Fruit fly (Drosophila melanogaster): Measurements from ENCODE around the gene Coq8.

Coq8 gene

dm6 chrX:12923258-12923901 lies 22.5 kb upstream of the Coq8 start (continued):
- TF ChIP-seq CG13424 (tag; optimal IDR thresholded peaks at IDR 0.05): peak; percentile 3
- no peak for TF ChIP-seq Fer1 (GFP tag; optimal IDR thresholded peaks at IDR 0.05)
- peak; percentile 36 for TF ChIP-seq ATbp (GFP tag; optimal IDR thresholded peaks at IDR 0.05)
- no peak for TF ChIP-seq fu2 (GFP tag; optimal IDR thresholded peaks at IDR 0.05)
- no peak for TF ChIP-seq CG6765 (GFP tag; optimal IDR thresholded peaks at IDR 0.05)
- no peak for TF ChIP-seq CG6175 (GFP tag; IDR thresholded peaks at IDR 0.05)
- TF ChIP-seq croc (GFP tag; conservative IDR thresholded peaks at IDR 0.05): peak; percentile 21; the same call in 1 of the 3 replicates
- no peak for TF ChIP-seq Oaz (GFP tag; IDR thresholded peaks at IDR 0.05)

- TF ChIP-seq MBD-R2 (GFP tag; IDR thresholded peaks at IDR 0.05) (0 out of 2 replicates have a peak, but pooled peaks have one; percentile 14), ewg (GFP tag; optimal IDR thresholded peaks at IDR 0.05) (peak; percentile 71), onecut (GFP tag; IDR thresholded peaks at IDR 0.05) (peak; percentile 86), CG3281 (GFP tag; optimal IDR thresholded peaks at IDR 0.05) (no peak), crol (GFP tag; IDR thresholded peaks at IDR 0.05) (peak; percentile 47; the same call in 1 of the 2 replicates)
These were observed 21.4 kb upstream of the Coq8 start for dm6 chrX:12922338-12922737.

- TF ChIP-seq CG17612 (GFP tag; IDR thresholded peaks at IDR 0.05) (peak; percentile 61; the same call in 1 of the 2 replicates), CG8290 (GFP tag; optimal IDR thresholded peaks at IDR 0.05) (no peak), CG8290 (tag; optimal IDR thresholded peaks at IDR 0.05) (peak in 1 of 2 experiments; percentile 91), ewg (GFP tag; optimal IDR thresholded peaks at IDR 0.05) (no peak), CG3407 (GFP tag; optimal IDR thresholded peaks at IDR 0.05) (no peak), vnd (GFP tag; IDR thresholded peaks at IDR 0.05; ENCODE audit: partially characterized antibody) (no peak), MTF-1 (GFP tag; optimal IDR thresholded peaks at IDR 0.05; ENCODE audit: borderline replicate concordance) (no peak)
These were observed 18.7 kb upstream of the Coq8 start for dm6 chrX:12919594-12919993.

dm6 chrX:12917177-12917576 lies 16.3 kb upstream of the Coq8 start, which contains the start of gene fne:
Gene fne (plus strand): TSS chrX:12917477.
- TF ChIP-seq lov (optimal IDR thresholded peaks at IDR 0.05) (no peak), lov (GFP tag; IDR thresholded peaks at IDR 0.05) (no peak), CG16779 (GFP tag; IDR thresholded peaks at IDR 0.05) (peak; percentile 12; the same call in 1 of the 2 replicates), Adf1 (GFP tag; IDR thresholded peaks at IDR 0.05) (peak; percentile 54; the same call in 1 of the 2 replicates), cg (GFP tag; optimal IDR thresholded peaks at IDR 0.05) (no peak)

dm6 chrX:12913729-12914128 lies 12.8 kb upstream of the Coq8 start:
- no peak for TF ChIP-seq CG4707 (GFP tag; optimal IDR thresholded peaks at IDR 0.05)
- TF ChIP-seq tgo (GFP tag; IDR thresholded peaks at IDR 0.05): no peak
- no peak for TF ChIP-seq Nf-YB (GFP tag; optimal IDR thresholded peaks at IDR 0.05)
- TF ChIP-seq unpg (GFP tag; optimal IDR thresholded peaks at IDR 0.05): peak; percentile 6
- peak; percentile 17 for TF ChIP-seq CG15696 (tag; optimal IDR thresholded peaks at IDR 0.05)
- TF ChIP-seq CG17328 (GFP tag; IDR thresholded peaks at IDR 0.05): 0 out of 2 replicates have a peak, but pooled peaks have one; percentile 20
- TF ChIP-seq CG17829 (tag; optimal IDR thresholded peaks at IDR 0.05): peak; percentile 3
- TF ChIP-seq CG11504 (tag; optimal IDR thresholded peaks at IDR 0.05): peak; percentile 33
- TF ChIP-seq dmrt11E (tag; optimal IDR thresholded peaks at IDR 0.05): peak; percentile 37
- no peak for TF ChIP-seq CG11560 (tag; IDR thresholded peaks at IDR 0.05)
- TF ChIP-seq lola (GFP tag; optimal IDR thresholded peaks at IDR 0.05): peak in 1 of 3 experiments; percentile 15
- TF ChIP-seq Bteb2 (GFP tag; optimal IDR thresholded peaks at IDR 0.05): no peak
- TF ChIP-seq disco-r (GFP tag; optimal IDR thresholded peaks at IDR 0.05): no peak
- no peak for TF ChIP-seq luna (GFP tag; optimal IDR thresholded peaks at IDR 0.05)
- TF ChIP-seq chif (GFP tag; optimal IDR thresholded peaks at IDR 0.05): no peak
- no peak for TF ChIP-seq ase (GFP tag; IDR thresholded peaks at IDR 0.05)
- no peak for TF ChIP-seq CG12769 (tag; optimal IDR thresholded peaks at IDR 0.05)
- peak; percentile 3 for TF ChIP-seq Chrac-16 (GFP tag; optimal IDR thresholded peaks at IDR 0.05)
- TF ChIP-seq Ets65A (GFP tag): peak; percentile 77
- TF ChIP-seq CG2712 (tag; optimal IDR thresholded peaks at IDR 0.05): peak; percentile 44
- peak; percentile 13 for TF ChIP-seq CG12391 (tag; optimal IDR thresholded peaks at IDR 0.05)

Measured in whole organism, embryonic.